Fruit fly (Drosophila melanogaster): ENCODE data around the gene CG14658.

CG14658 gene

DNA sequence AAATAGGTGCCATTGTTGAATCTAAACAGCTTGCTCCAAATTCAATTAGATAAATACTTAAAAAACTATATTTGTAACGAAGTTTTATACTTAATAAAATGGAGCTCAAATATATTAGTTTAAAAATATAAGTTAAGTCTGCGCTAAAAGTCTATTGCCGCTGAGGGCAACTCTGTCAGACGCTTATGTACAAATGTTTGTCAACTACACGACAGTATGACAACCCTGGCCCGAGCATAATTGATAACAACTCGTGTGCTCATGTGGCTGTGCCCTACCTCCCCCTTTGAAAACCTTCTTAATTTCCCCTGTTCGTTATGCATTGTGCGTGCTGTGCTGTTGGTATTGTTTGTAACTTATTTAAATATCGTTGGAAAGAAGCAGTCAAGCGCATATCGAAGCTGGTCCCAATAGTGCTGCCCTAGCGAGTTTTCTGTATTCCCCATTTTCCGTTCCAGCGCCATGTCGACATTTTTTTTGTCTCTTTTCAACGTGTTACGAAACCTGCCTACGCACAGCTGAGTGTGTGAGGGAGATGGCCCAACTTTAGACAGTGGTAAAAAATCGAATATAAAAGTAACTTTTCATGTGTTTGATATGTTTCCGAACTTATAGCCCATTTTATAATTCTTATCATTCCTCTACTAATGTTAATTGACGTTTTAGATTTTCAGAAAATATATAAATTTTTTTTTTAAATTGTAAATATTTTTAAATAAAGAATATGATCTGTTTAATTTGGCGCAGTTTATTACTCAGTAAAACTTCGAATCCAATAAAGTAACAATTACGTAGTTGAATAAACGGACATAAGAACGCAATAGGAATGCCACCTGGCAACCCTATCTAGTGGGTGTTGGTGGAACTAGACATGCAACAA, 25.2 kb downstream of the CG14658 start:
- peak; percentile 79 for TF ChIP-seq tj (GFP tag; optimal IDR thresholded peaks at IDR 0.05)
- no peak for TF ChIP-seq toe (GFP tag; optimal IDR thresholded peaks at IDR 0.05)
- peak; percentile 62 for TF ChIP-seq CG14711 (tag; optimal IDR thresholded peaks at IDR 0.05)
- TF ChIP-seq cic (GFP tag; optimal IDR thresholded peaks at IDR 0.05) = no peak
- no peak for TF ChIP-seq Mnt (GFP tag; optimal IDR thresholded peaks at IDR 0.05)
- TF ChIP-seq Crg-1 (GFP tag; optimal IDR thresholded peaks at IDR 0.05) = no peak
- peak; percentile 10 for TF ChIP-seq bab1 (GFP tag; optimal IDR thresholded peaks at IDR 0.05)

DNA sequence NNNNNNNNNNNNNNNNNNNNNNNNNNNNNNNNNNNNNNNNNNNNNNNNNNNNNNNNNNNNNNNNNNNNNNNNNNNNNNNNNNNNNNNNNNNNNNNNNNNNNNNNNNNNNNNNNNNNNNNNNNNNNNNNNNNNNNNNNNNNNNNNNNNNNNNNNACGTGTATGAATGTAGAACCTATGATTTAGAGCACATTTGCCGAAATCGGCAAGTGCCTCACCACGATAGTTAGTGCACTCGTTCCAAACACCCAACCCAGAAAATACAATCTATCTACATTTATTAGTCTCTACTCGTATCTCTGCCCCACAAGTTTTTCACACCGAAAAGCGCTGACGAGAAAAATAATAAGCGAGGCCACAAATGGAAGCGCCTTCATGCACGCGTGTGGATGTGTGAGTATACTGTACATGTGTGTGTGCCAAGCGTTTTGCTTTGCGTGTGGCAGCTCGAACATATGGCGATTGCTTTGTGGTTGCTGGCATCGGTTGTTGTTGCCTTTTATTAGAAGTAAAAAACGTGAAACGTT, 26.1 kb downstream of the CG14658 start:
- TF ChIP-seq tj (GFP tag; optimal IDR thresholded peaks at IDR 0.05) (peak; percentile 72), cic (GFP tag; optimal IDR thresholded peaks at IDR 0.05) (no peak), Clk (GFP tag; optimal IDR thresholded peaks at IDR 0.05) (no peak), kay (GFP tag; ENCODE audit: borderline replicate concordance) (peak; percentile 85), ovo (GFP tag; optimal IDR thresholded peaks at IDR 0.05) (no peak)

DNA sequence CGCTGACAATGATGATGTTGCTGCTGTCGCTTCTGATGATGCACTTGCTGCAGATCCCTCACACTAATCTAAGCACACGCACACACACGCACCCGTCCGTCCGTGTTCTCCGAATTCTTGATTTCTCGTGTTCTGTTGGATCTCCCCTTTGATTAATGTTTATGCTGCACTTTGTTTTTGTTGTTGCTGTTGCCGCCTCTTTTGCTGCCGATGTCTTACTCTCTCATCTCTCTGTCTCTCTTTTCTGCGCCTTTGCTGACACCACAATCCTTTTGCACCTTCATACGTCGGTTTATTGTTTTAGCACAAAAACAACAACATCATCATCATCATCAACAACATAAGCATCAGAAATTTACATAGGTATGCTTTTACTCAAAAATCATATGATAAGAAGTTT, 32.3 kb downstream of the CG14658 start:
- peak; percentile 57 for TF ChIP-seq tj (GFP tag; optimal IDR thresholded peaks at IDR 0.05)
- TF ChIP-seq CG7045 (GFP tag; optimal IDR thresholded peaks at IDR 0.05) = no peak
- TF ChIP-seq CG11617 (GFP tag; optimal IDR thresholded peaks at IDR 0.05) = no peak

DNA sequence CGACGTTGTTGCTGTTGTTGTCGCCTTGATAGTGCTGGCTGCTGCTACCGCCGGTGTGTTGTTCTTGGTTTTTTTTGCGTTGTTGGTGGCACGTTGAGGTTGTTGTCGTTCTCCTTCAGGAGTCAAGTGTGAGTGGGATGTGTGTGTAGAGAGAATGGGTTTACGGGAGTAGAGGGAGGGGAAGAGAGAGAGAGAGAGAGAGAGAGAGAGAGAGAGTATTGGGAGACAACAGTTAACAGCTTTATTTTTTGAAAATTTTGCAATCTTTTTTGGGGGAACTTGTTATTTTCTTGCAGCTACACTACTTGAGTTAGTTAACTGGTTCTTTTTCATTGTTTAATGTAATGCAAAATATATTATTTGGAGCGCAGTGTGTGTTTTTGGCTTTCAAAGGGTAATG, 32.7 kb downstream of the CG14658 start:
- TF ChIP-seq CG12768 (GFP tag; optimal IDR thresholded peaks at IDR 0.05) (no peak), pad (GFP tag; optimal IDR thresholded peaks at IDR 0.05) (no peak), CG1620 (GFP tag; optimal IDR thresholded peaks at IDR 0.05) (no peak), CG11617 (GFP tag; optimal IDR thresholded peaks at IDR 0.05) (no peak), Clk (GFP tag; optimal IDR thresholded peaks at IDR 0.05) (no peak), ovo (GFP tag; optimal IDR thresholded peaks at IDR 0.05) (no peak), CG7101 (tag; optimal IDR thresholded peaks at IDR 0.05) (no peak), CG14711 (tag; optimal IDR thresholded peaks at IDR 0.05) (no peak), cnc (optimal IDR thresholded peaks at IDR 0.05) (no peak), Mnt (GFP tag; optimal IDR thresholded peaks at IDR 0.05) (no peak), cic (GFP tag; optimal IDR thresholded peaks at IDR 0.05) (no peak), Crg-1 (GFP tag; optimal IDR thresholded peaks at IDR 0.05) (no peak), tj (GFP tag; optimal IDR thresholded peaks at IDR 0.05) (no peak)

DNA sequence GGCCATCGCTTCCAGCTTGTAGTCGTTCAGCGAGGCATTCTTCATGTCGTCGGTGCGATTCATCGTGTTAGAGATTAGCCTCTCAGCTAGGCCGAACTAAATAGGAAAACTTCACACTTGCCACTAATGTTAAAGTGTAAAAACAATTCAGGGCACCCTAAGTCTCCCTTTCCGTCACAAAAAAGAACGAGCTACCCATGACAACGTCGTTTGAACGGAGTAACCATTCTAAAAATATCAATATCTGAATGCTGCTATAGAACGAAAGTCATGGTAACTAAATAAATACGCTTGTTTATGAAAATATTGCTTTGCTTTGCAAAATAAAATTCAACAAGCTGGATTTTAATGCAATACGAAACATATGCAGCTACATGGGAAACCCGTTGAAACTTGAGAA, 45.7 kb downstream of the CG14658 start, which contains the start of gene Ccdc39:
Gene Ccdc39, minus strand, starts transcription at position 101 of the 400 bp plus-strand sequence.
- no peak for TF ChIP-seq CG11617 (GFP tag; optimal IDR thresholded peaks at IDR 0.05)
- TF ChIP-seq CG12768 (GFP tag; optimal IDR thresholded peaks at IDR 0.05) = no peak
- TF ChIP-seq tj (GFP tag; optimal IDR thresholded peaks at IDR 0.05) = no peak
- TF ChIP-seq Hr96 (GFP tag; optimal IDR thresholded peaks at IDR 0.05) = no peak
- no peak for TF ChIP-seq CG7101 (tag; optimal IDR thresholded peaks at IDR 0.05)
- TF ChIP-seq CG14711 (tag; optimal IDR thresholded peaks at IDR 0.05) = no peak
- no peak for TF ChIP-seq Mnt (GFP tag; optimal IDR thresholded peaks at IDR 0.05)
- no peak for TF ChIP-seq cnc (optimal IDR thresholded peaks at IDR 0.05)

DNA sequence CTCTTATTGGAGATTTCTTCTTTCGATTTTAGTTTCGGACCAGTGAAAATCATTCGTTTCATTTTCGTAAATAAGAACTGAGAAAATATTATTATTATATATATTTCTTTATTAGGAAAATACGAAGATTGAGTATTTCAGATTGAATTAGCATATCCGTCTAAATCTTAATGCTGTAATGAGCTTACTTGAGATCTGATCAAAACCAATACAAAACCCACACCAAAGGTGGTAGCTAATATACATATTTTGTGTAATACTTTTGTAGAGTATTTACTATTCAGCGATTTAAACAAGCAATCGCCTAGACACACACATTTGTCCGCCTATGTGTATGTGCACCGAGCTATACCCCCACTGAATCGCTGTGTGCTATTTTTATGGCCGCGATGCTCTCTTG, 49.6 kb downstream of the CG14658 start:
- TF ChIP-seq ovo (GFP tag; optimal IDR thresholded peaks at IDR 0.05) (no peak), kay (GFP tag; ENCODE audit: borderline replicate concordance) (peak; percentile 33)

DNA sequence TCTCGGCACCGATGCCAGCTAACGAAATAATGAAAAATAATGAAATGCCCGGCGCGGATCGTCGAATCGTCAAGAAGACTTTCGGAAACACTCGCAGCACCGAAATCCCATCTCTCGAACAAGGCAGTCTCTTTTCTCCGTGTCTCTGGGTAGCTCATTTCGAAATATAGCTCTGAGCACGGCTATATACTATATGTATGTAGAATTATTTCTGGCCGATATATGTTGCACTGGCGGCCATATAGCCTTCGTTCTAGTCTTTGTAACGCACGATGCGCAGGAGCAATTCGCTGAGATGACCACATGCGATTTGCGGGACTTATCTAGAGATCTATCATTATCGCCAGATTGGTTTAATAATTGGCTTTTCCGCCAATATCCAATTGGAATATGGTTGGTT, 50.1 kb downstream of the CG14658 start, which contains the start of gene CG14655:
Gene CG14655, minus strand, starts transcription at position 41 of the 400 bp plus-strand sequence.
- TF ChIP-seq cic (GFP tag; optimal IDR thresholded peaks at IDR 0.05) = no peak
- no peak for TF ChIP-seq cnc (optimal IDR thresholded peaks at IDR 0.05)
- no peak for TF ChIP-seq CG11617 (GFP tag; optimal IDR thresholded peaks at IDR 0.05)
- no peak for TF ChIP-seq bab1 (GFP tag; optimal IDR thresholded peaks at IDR 0.05)
- TF ChIP-seq toe (GFP tag; optimal IDR thresholded peaks at IDR 0.05) = no peak
- no peak for TF ChIP-seq Clk (GFP tag; optimal IDR thresholded peaks at IDR 0.05)
- TF ChIP-seq Mnt (GFP tag; optimal IDR thresholded peaks at IDR 0.05) = no peak
- TF ChIP-seq CG12768 (GFP tag; optimal IDR thresholded peaks at IDR 0.05) = no peak
- no peak for TF ChIP-seq Crg-1 (GFP tag; optimal IDR thresholded peaks at IDR 0.05)
- no peak for TF ChIP-seq ovo (GFP tag; optimal IDR thresholded peaks at IDR 0.05)
- TF ChIP-seq Hr96 (GFP tag; optimal IDR thresholded peaks at IDR 0.05) = no peak
- TF ChIP-seq CG1620 (GFP tag; optimal IDR thresholded peaks at IDR 0.05) = no peak
- TF ChIP-seq pad (GFP tag; optimal IDR thresholded peaks at IDR 0.05) = no peak
- TF ChIP-seq CG14711 (tag; optimal IDR thresholded peaks at IDR 0.05) = no peak
- TF ChIP-seq kay (GFP tag; ENCODE audit: borderline replicate concordance) = no peak
- no peak for TF ChIP-seq tj (GFP tag; optimal IDR thresholded peaks at IDR 0.05)
- no peak for TF ChIP-seq CG7101 (tag; optimal IDR thresholded peaks at IDR 0.05)
- TF ChIP-seq CG33017 (tag; optimal IDR thresholded peaks at IDR 0.05) = no peak
- no peak for TF ChIP-seq CG5204 (GFP tag; optimal IDR thresholded peaks at IDR 0.05)
- no peak for TF ChIP-seq CG7045 (GFP tag; optimal IDR thresholded peaks at IDR 0.05)

Data from whole organism, adult.